Worm (Caenorhabditis elegans): Measurements from ENCODE around the gene F14D2.11.

DNA sequence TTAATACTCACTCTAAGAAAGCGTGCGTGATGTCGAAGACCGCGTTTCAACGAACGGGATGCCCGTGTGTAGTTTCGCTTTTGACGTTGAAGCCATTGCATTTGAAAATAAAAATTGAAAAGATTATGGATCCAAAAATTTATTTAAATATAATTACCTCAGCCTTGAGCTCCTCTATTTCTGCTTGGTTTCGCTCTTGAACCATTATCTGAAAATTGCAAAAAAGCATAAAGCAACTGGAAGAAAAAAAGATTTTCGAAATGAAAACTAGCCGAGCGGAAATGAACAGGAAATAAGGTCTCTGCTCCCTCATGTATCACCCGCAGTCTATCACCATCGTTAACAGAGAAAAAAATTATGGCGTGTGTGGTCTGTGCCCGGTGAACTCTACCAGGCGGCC is 25.2 kb upstream of the F14D2.11 start, which contains the start of gene Y49F6C.6:
- TF ChIP-seq ceh-43 (GFP tag; optimal IDR thresholded peaks at IDR 0.05) (no peak), nhr-76 (tag; optimal IDR thresholded peaks at IDR 0.05) (no peak), nhr-2 (tag; optimal IDR thresholded peaks at IDR 0.05) (no peak), mep-1 (tag; optimal IDR thresholded peaks at IDR 0.05) (no peak)

Measured in whole organism, mixed stage, embryonic.